Worm (Caenorhabditis elegans) whole organism, young adult: ENCODE measurements around the gene gst-29.
A peak's percentile ranks its signal among the peaks of the same experiment; 100 is the strongest.

ENCODE experiments used
- B0035.1 ChIP-seq: sonication (generic microtip); optimal IDR thresholded peaks from 2 replicates; lab custom pipeline; 2016; ENCODE audit warnings: missing genetic modification characterization, mild to moderate bottlenecking, missing compliant biosample characterization, missing genotype, missing genetic modification reagents
- B0336.3 ChIP-seq: fragments of 200-800 bp; sonication (Bioruptor generic); IDR thresholded peaks from 2 replicates; pipeline ENCODE4 v1.3.6; 2022; ENCODE audit warnings: missing genetic modification characterization, missing compliant biosample characterization
- C17E4.6 ChIP-seq: fragments of 200-800 bp; sonication (Bioruptor generic); IDR thresholded peaks from 2 replicates; pipeline ENCODE4 v1.3.6; 2022; ENCODE audit warnings: missing genetic modification reagents, missing genetic modification characterization, missing compliant biosample characterization
- D2030.7 ChIP-seq: fragments of 200-800 bp; sonication (Bioruptor generic); IDR thresholded peaks from 2 replicates; pipeline ENCODE4 v1.3.6; 2022; ENCODE audit warnings: missing genetic modification reagents, missing genetic modification characterization, missing compliant biosample characterization
- F23B12.7 ChIP-seq: sonication (generic microtip); optimal IDR thresholded peaks from 2 replicates; lab custom pipeline; 2017; ENCODE audit warnings: missing genetic modification characterization, mild to moderate bottlenecking, missing compliant biosample characterization, antibody characterized with exemption, moderate library complexity; ENCODE audit not compliant: insufficient read depth
- F52B5.7 ChIP-seq: sonication (generic microtip); optimal IDR thresholded peaks from 2 replicates; lab custom pipeline; 2016; ENCODE audit warnings: mild to moderate bottlenecking, missing genetic modification characterization, missing compliant biosample characterization
- F57C9.4 ChIP-seq: sonication (generic microtip); optimal IDR thresholded peaks from 2 replicates; lab custom pipeline; 2017; ENCODE audit warnings: mild to moderate bottlenecking, missing genetic modification characterization, missing compliant biosample characterization
- Y56A3A.18 ChIP-seq: fragments of 200-800 bp; sonication (Bioruptor generic); IDR thresholded peaks from 2 replicates; pipeline ENCODE4 v1.3.6; 2022; ENCODE audit warnings: missing genetic modification reagents, missing genetic modification characterization, missing compliant biosample characterization
- bed-2 ChIP-seq: fragments of 200-800 bp; sonication (Bioruptor generic); IDR thresholded peaks from 2 replicates; pipeline ENCODE4 v1.3.6; 2022; ENCODE audit warnings: missing genetic modification reagents, missing genetic modification characterization, missing compliant biosample characterization
- ceh-27 ChIP-seq: fragments of 200-800 bp; sonication (Bioruptor generic); optimal IDR thresholded peaks from 2 replicates; lab custom pipeline; 2018; ENCODE audit warnings: mild to moderate bottlenecking, missing genetic modification characterization, moderate library complexity, missing compliant biosample characterization
- ceh-79 ChIP-seq: sonication (generic microtip); optimal IDR thresholded peaks from 2 replicates; lab custom pipeline; 2017; ENCODE audit warnings: mild to moderate bottlenecking, missing genetic modification characterization, missing compliant biosample characterization
- dpl-1 ChIP-seq: fragments of 150-350 bp; optimal IDR thresholded peaks from 2 replicates; lab custom pipeline; 2014; ENCODE audit warnings: missing biosample characterization, missing genetic modification reagents, missing genetic modification characterization
- egl-18 ChIP-seq: fragments of 200-800 bp; sonication (Bioruptor generic); IDR thresholded peaks from 2 replicates; pipeline ENCODE4 v1.3.6; 2022; ENCODE audit warnings: missing genetic modification reagents, missing genetic modification characterization, missing compliant biosample characterization
- egl-44 ChIP-seq: fragments of 200-800 bp; sonication (Bioruptor generic); IDR thresholded peaks from 2 replicates; pipeline ENCODE4 v1.3.6; 2022; ENCODE audit warnings: missing genetic modification reagents, missing genetic modification characterization, missing compliant biosample characterization
- gei-17 ChIP-seq: fragments of 200-800 bp; sonication (Bioruptor generic); optimal IDR thresholded peaks from 2 replicates; lab custom pipeline; 2018; ENCODE audit warnings: mild to moderate bottlenecking, missing genetic modification characterization, missing compliant biosample characterization
- hlh-26 ChIP-seq: fragments of 200-800 bp; sonication (Bioruptor generic); conservative IDR thresholded peaks from 2 replicates; pipeline ENCODE4 v1.3.6; 2022; ENCODE audit warnings: missing genetic modification reagents, missing genetic modification characterization, missing compliant biosample characterization
- hmg-1.2 ChIP-seq: fragments of 200-800 bp; sonication (Bioruptor generic); IDR thresholded peaks from 2 replicates; pipeline ENCODE4 v1.3.6; 2022; ENCODE audit warnings: missing genetic modification reagents, missing genetic modification characterization, missing compliant biosample characterization
- hmg-20 ChIP-seq: fragments of 200-800 bp; sonication (Bioruptor generic); IDR thresholded peaks from 2 replicates; pipeline ENCODE4 v1.3.6; 2022; ENCODE audit warnings: missing genetic modification reagents, missing genetic modification characterization, missing compliant biosample characterization
- hrde-1 ChIP-seq: sonication (generic microtip); optimal IDR thresholded peaks from 2 replicates; lab custom pipeline; 2016; ENCODE audit warnings: missing genetic modification characterization, mild to moderate bottlenecking, missing compliant biosample characterization, moderate library complexity, missing genotype, missing genetic modification reagents, borderline replicate concordance
- lag-1 ChIP-seq: fragments of 200-800 bp; sonication (Bioruptor generic); IDR thresholded peaks from 2 replicates; pipeline ENCODE4 v1.3.6; 2022; ENCODE audit warnings: missing genetic modification reagents, missing genetic modification characterization, missing compliant biosample characterization
- let-526 ChIP-seq: fragments of 200-800 bp; sonication (Bioruptor generic); IDR thresholded peaks from 2 replicates; pipeline ENCODE4 v1.3.6; 2022; ENCODE audit warnings: missing genetic modification reagents, missing genetic modification characterization, missing compliant biosample characterization
- let-607 ChIP-seq, 2 experiments: fragments of 200-800 bp in 1 of 2; sonication (Bioruptor generic) in 1 of 2; sonication (generic microtip) in 1 of 2; optimal IDR thresholded peaks; 2 replicates each; lab custom pipeline; 2016 to 2018; ENCODE audit warnings: mild to moderate bottlenecking in 2 of 2, missing compliant biosample characterization in 2 of 2, missing genetic modification characterization in 2 of 2, moderate library complexity in 2 of 2, missing genotype in 1 of 2
- lin-26 ChIP-seq: fragments of 200-800 bp; sonication (Bioruptor generic); IDR thresholded peaks from 2 replicates; pipeline ENCODE4 v1.3.6; 2022; ENCODE audit warnings: missing genetic modification reagents, missing genetic modification characterization, missing compliant biosample characterization
- lsl-1 ChIP-seq: fragments of 200-800 bp; sonication (Bioruptor generic); optimal IDR thresholded peaks from 2 replicates; lab custom pipeline; 2018; ENCODE audit warnings: mild to moderate bottlenecking, missing genetic modification characterization, moderate library complexity, missing compliant biosample characterization
- madf-3 ChIP-seq: fragments of 200-800 bp; sonication (Bioruptor generic); IDR thresholded peaks from 2 replicates; pipeline ENCODE4 v1.3.6; 2022; ENCODE audit warnings: missing genetic modification reagents, missing genetic modification characterization, missing compliant biosample characterization
- madf-8 ChIP-seq: fragments of 200-800 bp; sonication (Bioruptor generic); conservative IDR thresholded peaks from 2 replicates; pipeline ENCODE4 v1.3.6; 2022; ENCODE audit warnings: missing genetic modification reagents, missing genetic modification characterization, missing compliant biosample characterization
- mel-28 ChIP-seq: sonication (generic microtip); optimal IDR thresholded peaks from 2 replicates; lab custom pipeline; 2016; ENCODE audit warnings: borderline replicate concordance, mild to moderate bottlenecking, missing genetic modification characterization, missing compliant biosample characterization
- mxl-1 ChIP-seq: sonication (generic microtip); optimal IDR thresholded peaks from 2 replicates; lab custom pipeline; 2016; ENCODE audit warnings: missing genetic modification characterization, missing compliant biosample characterization
- nfya-2 ChIP-seq: fragments of 200-800 bp; sonication (Bioruptor generic); IDR thresholded peaks from 2 replicates; pipeline ENCODE4 v1.3.6; 2022; ENCODE audit warnings: missing genetic modification reagents, missing genetic modification characterization, missing compliant biosample characterization
- nhr-27 ChIP-seq: fragments of 200-800 bp; sonication (Bioruptor generic); optimal IDR thresholded peaks from 2 replicates; lab custom pipeline; 2018; ENCODE audit warnings: mild to moderate bottlenecking, missing genetic modification characterization, moderate library complexity, missing compliant biosample characterization
- nhr-80 ChIP-seq: sonication (generic microtip); optimal IDR thresholded peaks from 2 replicates; lab custom pipeline; 2016; ENCODE audit warnings: missing genetic modification characterization, missing compliant biosample characterization
- pbrm-1 ChIP-seq: fragments of 200-800 bp; sonication (Bioruptor generic); IDR thresholded peaks from 2 replicates; pipeline ENCODE4 v1.3.6; 2022; ENCODE audit warnings: missing genetic modification reagents, missing genetic modification characterization, missing compliant biosample characterization
- rpc-1 ChIP-seq, 2 experiments: fragments of 150-350 bp in 1 of 2; sonication (generic microtip) in 1 of 2; optimal IDR thresholded peaks; 2 replicates each; lab custom pipeline; 2014 to 2018; ENCODE audit warnings: missing biosample characterization in 1 of 2, missing genetic modification characterization in 1 of 2, missing genetic modification reagents in 1 of 2, missing genotype in 1 of 2
- snpc-3.4 ChIP-seq: sonication (generic microtip); optimal IDR thresholded peaks from 2 replicates; lab custom pipeline; 2017; ENCODE audit warnings: missing genetic modification characterization, mild to moderate bottlenecking, missing compliant biosample characterization, antibody characterized with exemption, moderate library complexity, missing genotype, missing genetic modification reagents
- tbp1 ChIP-seq: fragments of 200-800 bp; sonication (Bioruptor generic); optimal IDR thresholded peaks from 2 replicates; lab custom pipeline; 2018; ENCODE audit warnings: mild to moderate bottlenecking, missing genetic modification characterization, missing compliant biosample characterization
- unc-130 ChIP-seq: sonication (generic microtip); optimal IDR thresholded peaks from 2 replicates; lab custom pipeline; 2016; ENCODE audit warnings: missing genetic modification reagents, missing genetic modification characterization, missing compliant biosample characterization
- unc-62 ChIP-seq: fragments of 150-350 bp; optimal IDR thresholded peaks from 2 replicates; lab custom pipeline; 2014; ENCODE audit warnings: missing biosample characterization, missing genetic modification reagents, missing genetic modification characterization
- xnd-1 ChIP-seq: sonication (generic microtip); optimal IDR thresholded peaks from 2 replicates; lab custom pipeline; 2016; ENCODE audit warnings: missing genotype, missing genetic modification reagents, missing genetic modification characterization, missing compliant biosample characterization
- zim-3 ChIP-seq: sonication (generic microtip); optimal IDR thresholded peaks from 2 replicates; lab custom pipeline; 2017; ENCODE audit warnings: mild to moderate bottlenecking, missing genetic modification characterization, moderate library complexity, missing compliant biosample characterization
- ztf-6 ChIP-seq: fragments of 200-800 bp; sonication (Bioruptor generic); IDR thresholded peaks from 2 replicates; pipeline ENCODE4 v1.3.6; 2022; ENCODE audit warnings: missing genetic modification reagents, missing genetic modification characterization, missing compliant biosample characterization

Gene gst-29

ce11 chrII:15190971-15191370, 21.3 kb upstream of the gst-29 start:
- TF ChIP-seq let-607 (tag; optimal IDR thresholded peaks at IDR 0.05; lab: Kevin White, UChicago) (no peak), nhr-80 (peak; percentile 35)

ce11 chrII:15189956-15190355, 20.3 kb upstream of the gst-29 start:
- TF ChIP-seq F57C9.4 (no peak), hmg-1.2 (peak; percentile 77; the same call in 1 of the 2 replicates), madf-8 (GFP tag; lab: Robert Waterston, UW) (no peak)

ce11 chrII:15185289-15185688, 15.6 kb upstream of the gst-29 start, which contains the start of gene gst-35:
TSS of gene gst-35 (minus strand) at chrII:15185389.
- TF ChIP-seq egl-18 (GFP tag; lab: Robert Waterston, UW): no peak
- no peak for TF ChIP-seq lin-26 (GFP tag; lab: Robert Waterston, UW)
- TF ChIP-seq hmg-20 (GFP tag; lab: Robert Waterston, UW): no peak
- TF ChIP-seq B0035.1 (tag; lab: Kevin White, UChicago): no peak
- TF ChIP-seq bed-2 (GFP tag; lab: Robert Waterston, UW): no peak
- no peak for TF ChIP-seq zim-3 (tag; lab: Kevin White, UChicago)
- no peak for TF ChIP-seq mel-28 (tag; lab: Kevin White, UChicago)
- TF ChIP-seq mxl-1 (tag; lab: Kevin White, UChicago): no peak
- no peak for TF ChIP-seq unc-62
- TF ChIP-seq let-526 (GFP tag; lab: Robert Waterston, UW): no peak
- TF ChIP-seq ceh-79 (tag; lab: Kevin White, UChicago): no peak
- TF ChIP-seq nfya-2 (GFP tag; lab: Robert Waterston, UW): no peak
- no peak for TF ChIP-seq nhr-27 (tag; lab: Kevin White, UChicago)
- no peak for TF ChIP-seq madf-3 (GFP tag; lab: Robert Waterston, UW)
- no peak for TF ChIP-seq hrde-1 (tag; lab: Kevin White, UChicago)
- no peak for TF ChIP-seq D2030.7 (GFP tag; lab: Robert Waterston, UW)
- TF ChIP-seq lsl-1 (GFP tag; lab: Kevin White, UChicago): no peak
- TF ChIP-seq gei-17: no peak
- no peak for TF ChIP-seq unc-130 (GFP tag; lab: Kevin White, UChicago)
- TF ChIP-seq lag-1 (GFP tag; lab: Robert Waterston, UW): no peak

DNA sequence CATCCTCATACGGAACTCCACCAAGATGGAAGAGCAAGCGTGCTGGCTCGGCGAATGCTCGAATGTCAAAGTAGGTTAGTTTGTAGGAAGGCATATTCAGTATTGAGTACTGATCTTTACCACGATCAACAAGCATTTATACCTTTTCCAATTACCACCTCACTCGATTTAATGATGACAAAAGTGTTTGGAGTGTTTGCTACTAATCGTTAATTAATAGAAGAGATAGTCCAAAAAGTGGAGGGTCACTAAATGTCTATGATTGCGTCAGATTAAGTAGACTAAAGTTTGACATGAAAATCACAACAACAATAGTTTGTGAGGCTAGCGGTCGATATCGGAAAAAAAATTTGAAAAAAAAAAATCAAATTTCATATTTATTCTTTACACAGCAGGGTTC, 13.5 kb upstream of the gst-29 start, which contains the start of gene gst-34:
TSS of gene gst-34 (minus strand) at position 101 of the 400 bp plus-strand sequence.
- TF ChIP-seq hrde-1 (tag; lab: Kevin White, UChicago) (no peak), C17E4.6 (GFP tag; lab: Robert Waterston, UW) (no peak), F23B12.7 (tag; lab: Kevin White, UChicago) (no peak), hlh-26 (no peak), dpl-1 (GFP tag; lab: Kevin White, UChicago) (no peak), gei-17 (no peak), unc-130 (GFP tag; lab: Kevin White, UChicago) (no peak), F52B5.7 (tag; lab: Kevin White, UChicago) (no peak), xnd-1 (tag; lab: Kevin White, UChicago) (no peak), ceh-27 (GFP tag; lab: Kevin White, UChicago) (no peak), snpc-3.4 (tag; lab: Kevin White, UChicago) (no peak), ztf-6 (GFP tag; lab: Robert Waterston, UW) (no peak), pbrm-1 (GFP tag; lab: Robert Waterston, UW) (no peak), D2030.7 (GFP tag; lab: Robert Waterston, UW) (no peak), Y56A3A.18 (GFP tag; lab: Robert Waterston, UW) (no peak), rpc-1 (optimal IDR thresholded peaks at IDR 0.05; lab: Kevin White, UChicago) (no peak), rpc-1 (tag; optimal IDR thresholded peaks at IDR 0.05; lab: Kevin White, UChicago) (no peak), tbp1 (GFP tag; lab: Kevin White, UChicago) (no peak), egl-44 (no peak), B0336.3 (GFP tag; lab: Robert Waterston, UW) (no peak), nhr-80 (no peak)
